Worm (Caenorhabditis elegans): ENCODE results near the gene F11C7.7.

- TF ChIP-seq unc-62 (GFP tag; optimal IDR thresholded peaks at IDR 0.05) (no peak), ces-1 (GFP tag; optimal IDR thresholded peaks at IDR 0.05) (no peak), pha-4 (tag; optimal IDR thresholded peaks at IDR 0.05) (no peak), nhr-28 (tag; optimal IDR thresholded peaks at IDR 0.05) (no peak), mab-5 (tag; optimal IDR thresholded peaks at IDR 0.05) (no peak)
These were observed 13.3 kb upstream of the F11C7.7 start for ce11 chrX:17385102-17385501.

Measured in whole organism, mixed stage, embryonic.